Worm (Caenorhabditis elegans): Measurements from ENCODE around the gene glb-23.

Gene glb-23

ce11 chrIV:7222088-7222487, 2.8 kb upstream of the glb-23 start:
- TF ChIP-seq fkh-10 (GFP tag; optimal IDR thresholded peaks at IDR 0.05) (peak; percentile 18), eor-1 (tag; optimal IDR thresholded peaks at IDR 0.05) (no peak)

- TF ChIP-seq skn-1 (tag; optimal IDR thresholded peaks at IDR 0.05) (no peak), jun-1 (tag; optimal IDR thresholded peaks at IDR 0.05) (no peak), elt-3 (tag; optimal IDR thresholded peaks at IDR 0.05) (no peak), ZK546.5 (tag; optimal IDR thresholded peaks at IDR 0.05) (no peak), ceh-82 (tag; optimal IDR thresholded peaks at IDR 0.05) (no peak), R02D3.7 (tag; optimal IDR thresholded peaks at IDR 0.05) (no peak), ztf-4 (tag; optimal IDR thresholded peaks at IDR 0.05) (no peak), elt-1 (tag; optimal IDR thresholded peaks at IDR 0.05) (no peak), mdl-1 (tag; optimal IDR thresholded peaks at IDR 0.05) (no peak), fkh-2 (tag; optimal IDR thresholded peaks at IDR 0.05) (no peak), ceh-28 (tag; optimal IDR thresholded peaks at IDR 0.05) (no peak), nhr-28 (tag; optimal IDR thresholded peaks at IDR 0.05) (no peak), nhr-12 (tag; optimal IDR thresholded peaks at IDR 0.05) (no peak), unc-62 (GFP tag; optimal IDR thresholded peaks at IDR 0.05) (no peak), tbx-2 (tag; optimal IDR thresholded peaks at IDR 0.05) (no peak), pha-4 (tag; optimal IDR thresholded peaks at IDR 0.05) (no peak), lin-39 (tag; optimal IDR thresholded peaks at IDR 0.05) (no peak), sea-2 (GFP tag; optimal IDR thresholded peaks at IDR 0.05) (no peak)
Observed at ce11 chrIV:7216210-7216609, 3.1 kb downstream of the glb-23 start.

ce11 chrIV:7212769-7213168, 6.5 kb downstream of the glb-23 start:
- no peak for TF ChIP-seq daf-12 (tag; optimal IDR thresholded peaks at IDR 0.05)
- no peak for TF ChIP-seq ztf-4 (tag; optimal IDR thresholded peaks at IDR 0.05)
- peak; percentile 62 for TF ChIP-seq elt-2 (tag; optimal IDR thresholded peaks at IDR 0.05)
- TF ChIP-seq fkh-2 (tag; optimal IDR thresholded peaks at IDR 0.05), result no peak
- peak; percentile 27 for TF ChIP-seq pqm-1 (tag; optimal IDR thresholded peaks at IDR 0.05)

ce11 chrIV:7211313-7211712, 8.0 kb downstream of the glb-23 start:
- no peak for TF ChIP-seq nhr-28 (tag; optimal IDR thresholded peaks at IDR 0.05)
- TF ChIP-seq skn-1 (tag; optimal IDR thresholded peaks at IDR 0.05), result no peak
- no peak for TF ChIP-seq elt-1 (tag; optimal IDR thresholded peaks at IDR 0.05)
- TF ChIP-seq tbx-2 (tag; optimal IDR thresholded peaks at IDR 0.05), result no peak
- no peak for TF ChIP-seq nhr-11 (tag; optimal IDR thresholded peaks at IDR 0.05)
- TF ChIP-seq lin-15B (tag; optimal IDR thresholded peaks at IDR 0.05), result no peak
- TF ChIP-seq snpc-4 (tag; optimal IDR thresholded peaks at IDR 0.05), result no peak
- no peak for TF ChIP-seq nhr-23 (tag; optimal IDR thresholded peaks at IDR 0.05)
- no peak for TF ChIP-seq nhr-237 (tag; optimal IDR thresholded peaks at IDR 0.05)
- TF ChIP-seq egl-5 (tag; optimal IDR thresholded peaks at IDR 0.05), result no peak
- TF ChIP-seq daf-12 (tag; optimal IDR thresholded peaks at IDR 0.05), result no peak
- TF ChIP-seq hmg-11 (tag; optimal IDR thresholded peaks at IDR 0.05), result no peak
- no peak for TF ChIP-seq R02D3.7 (tag; optimal IDR thresholded peaks at IDR 0.05)
- TF ChIP-seq nhr-67 (tag; optimal IDR thresholded peaks at IDR 0.05), result no peak

- TF ChIP-seq ceh-9 (tag; optimal IDR thresholded peaks at IDR 0.05), result no peak
- no peak for TF ChIP-seq eor-1 (tag; optimal IDR thresholded peaks at IDR 0.05)
- TF ChIP-seq mdl-1 (tag; optimal IDR thresholded peaks at IDR 0.05), result no peak
- no peak for TF ChIP-seq lsy-12 (tag; optimal IDR thresholded peaks at IDR 0.05)
- no peak for TF ChIP-seq skn-1 (tag; optimal IDR thresholded peaks at IDR 0.05)
- TF ChIP-seq nhr-11 (tag; optimal IDR thresholded peaks at IDR 0.05), result no peak
Observed at ce11 chrIV:7208961-7209360, 10.3 kb downstream of the glb-23 start.

ce11 chrIV:7205969-7206368, 13.3 kb downstream of the glb-23 start, which contains the start of gene kcc-1:
kcc-1 (plus strand) TSS chrIV:7206269.
- TF ChIP-seq aly-2 (tag; optimal IDR thresholded peaks at IDR 0.05), result no peak
- no peak for TF ChIP-seq unc-39 (tag; optimal IDR thresholded peaks at IDR 0.05)
